Worm (Caenorhabditis elegans) whole organism, L1 larva: Measurements from ENCODE around the gene ugt-56.

Source experiments
- ceh-82 ChIP-seq, 3 experiments: fragments of 150-350 bp in 1 of 3; sonication (generic microtip) in 2 of 3; optimal IDR thresholded peaks; 2 replicates each; lab custom pipeline; 2014 to 2017; ENCODE audit warnings: missing biosample characterization in 3 of 3, missing genetic modification characterization in 3 of 3
- dpl-1 ChIP-seq, 3 experiments: fragments of 150-350 bp in 2 of 3; sonication (generic microtip) in 1 of 3; optimal IDR thresholded peaks; 2 replicates each; lab custom pipeline; 2014 to 2017; ENCODE audit warnings: missing biosample characterization in 3 of 3, missing genetic modification characterization in 3 of 3, missing genetic modification reagents in 3 of 3
- dsc-1 ChIP-seq: sonication (generic microtip); optimal IDR thresholded peaks from 2 replicates; lab custom pipeline; 2016; ENCODE audit warnings: mild to moderate bottlenecking, missing genetic modification characterization, missing compliant biosample characterization
- egl-27 ChIP-seq, 2 experiments: fragments of 150-350 bp in 1 of 2; sonication (generic microtip); optimal IDR thresholded peaks; 3 replicates each; lab custom pipeline; 2017 to 2018; ENCODE audit warnings: missing biosample characterization in 2 of 2, missing genetic modification characterization in 2 of 2, missing genetic modification reagents in 2 of 2
- fos-1 ChIP-seq: fragments of 150-350 bp; optimal IDR thresholded peaks from 2 replicates; lab custom pipeline; 2014; ENCODE audit warnings: missing biosample characterization, missing genetic modification characterization
- lsy-2 ChIP-seq, 2 experiments: fragments of 150-350 bp; optimal IDR thresholded peaks; 2 replicates each; lab custom pipeline; 2014; ENCODE audit warnings: missing biosample characterization in 2 of 2, missing genetic modification characterization in 2 of 2
- pqm-1 ChIP-seq: sonication (generic microtip); optimal IDR thresholded peaks from 3 replicates; lab custom pipeline; 2017; ENCODE audit warnings: missing biosample characterization, missing genetic modification characterization
- snpc-4 ChIP-seq: fragments of 150-350 bp; optimal IDR thresholded peaks from 2 replicates; lab custom pipeline; 2014; ENCODE audit warnings: missing biosample characterization, missing genetic modification characterization
- sptf-1 ChIP-seq: fragments of 150-350 bp; optimal IDR thresholded peaks from 2 replicates; lab custom pipeline; 2014; ENCODE audit warnings: missing biosample characterization, missing genetic modification characterization

ce11 chrV:12256398-12256797, 2.4 kb upstream of the ugt-56 start, which contains the start of gene ugt-55:
- TF ChIP-seq sptf-1 (tag; lab: Kevin White, UChicago) (no peak), lsy-2 (tag; optimal IDR thresholded peaks at IDR 0.05; lab: Kevin White, UChicago) (no peak), fos-1 (tag; lab: Kevin White, UChicago) (no peak), egl-27 (tag; optimal IDR thresholded peaks at IDR 0.05; lab: Kevin White, UChicago) (no peak), snpc-4 (no peak), dsc-1 (tag; lab: Kevin White, UChicago) (no peak), ceh-82 (tag; optimal IDR thresholded peaks at IDR 0.05; lab: Kevin White, UChicago) (no peak), dpl-1 (GFP tag; optimal IDR thresholded peaks at IDR 0.05; lab: Kevin White, UChicago) (no peak), pqm-1 (tag; lab: Kevin White, UChicago) (no peak)
